Worm (Caenorhabditis elegans) whole organism, late embryonic: ENCODE results near the gene Y60C6A.2.

ENCODE experiments used
- ceh-2 ChIP-seq: sonication (generic microtip); optimal IDR thresholded peaks from 2 replicates; lab custom pipeline; 2016; ENCODE audit warnings: missing genotype, missing genetic modification characterization, missing compliant biosample characterization
- unc-55 ChIP-seq: sonication (generic microtip); optimal IDR thresholded peaks from 2 replicates; lab custom pipeline; 2017; ENCODE audit warnings: missing biosample characterization, missing genetic modification reagents, missing genetic modification characterization

- TF ChIP-seq ceh-2 (tag; lab: Kevin White, UChicago) (no peak), unc-55 (GFP tag; lab: Kevin White, UChicago) (no peak)
These were observed 9.1 kb upstream of the Y60C6A.2 start, which contains the start of gene R02F11.2 for ce11 chrV:4794308-4794707.
